Worm (Caenorhabditis elegans) whole organism, L1 larva: ENCODE data around the gene col-163.

ENCODE experiments used
- aha-1 ChIP-seq: fragments of 150-350 bp; optimal IDR thresholded peaks from 2 replicates; lab custom pipeline; 2014; ENCODE audit warnings: missing biosample characterization, missing genetic modification characterization
- ceh-63 ChIP-seq: fragments of 200-800 bp; sonication (Bioruptor generic); optimal IDR thresholded peaks from 2 replicates; lab custom pipeline; 2018; ENCODE audit warnings: mild to moderate bottlenecking, missing genetic modification characterization, missing compliant biosample characterization
- ceh-82 ChIP-seq, 3 experiments: fragments of 150-350 bp in 1 of 3; sonication (generic microtip) in 2 of 3; optimal IDR thresholded peaks; 2 replicates each; lab custom pipeline; 2014 to 2017; ENCODE audit warnings: missing biosample characterization in 3 of 3, missing genetic modification characterization in 3 of 3
- ces-1 ChIP-seq: fragments of 150-350 bp; optimal IDR thresholded peaks from 2 replicates; lab custom pipeline; 2014; ENCODE audit warnings: missing biosample characterization, missing genetic modification reagents, missing genetic modification characterization
- dsc-1 ChIP-seq: sonication (generic microtip); optimal IDR thresholded peaks from 2 replicates; lab custom pipeline; 2016; ENCODE audit warnings: mild to moderate bottlenecking, missing genetic modification characterization, missing compliant biosample characterization
- fkh-10 ChIP-seq: sonication (generic microtip); optimal IDR thresholded peaks from 2 replicates; lab custom pipeline; 2017; ENCODE audit warnings: missing biosample characterization, missing genetic modification reagents, missing genetic modification characterization
- lin-39 ChIP-seq: fragments of 150-350 bp; optimal IDR thresholded peaks from 2 replicates; lab custom pipeline; 2014; ENCODE audit warnings: missing biosample characterization, missing genetic modification reagents, missing genetic modification characterization
- nhr-77 ChIP-seq: fragments of 150-350 bp; optimal IDR thresholded peaks from 2 replicates; lab custom pipeline; 2014; ENCODE audit warnings: missing biosample characterization, missing genetic modification characterization
- nhr-90 ChIP-seq: sonication (generic microtip); optimal IDR thresholded peaks from 2 replicates; lab custom pipeline; 2016; ENCODE audit warnings: mild to moderate bottlenecking, missing genetic modification characterization, missing compliant biosample characterization; ENCODE audit not compliant: poor library complexity
- unc-30 ChIP-seq: sonication (generic microtip); optimal IDR thresholded peaks from 2 replicates; lab custom pipeline; 2017; ENCODE audit warnings: missing biosample characterization, missing genetic modification characterization
- unc-62 ChIP-seq: fragments of 150-350 bp; optimal IDR thresholded peaks from 2 replicates; lab custom pipeline; 2014; ENCODE audit warnings: missing biosample characterization, missing genetic modification reagents, missing genetic modification characterization
- unc-86 ChIP-seq: sonication (generic microtip); optimal IDR thresholded peaks from 2 replicates; lab custom pipeline; 2016; ENCODE audit warnings: missing genetic modification characterization, missing compliant biosample characterization
- unc-98 ChIP-seq: fragments of 200-800 bp; sonication (Bioruptor generic); IDR thresholded peaks from 2 replicates; pipeline ENCODE4 v1.3.6; 2022; ENCODE audit warnings: missing genetic modification characterization, missing compliant biosample characterization
- zag-1 ChIP-seq: fragments of 150-350 bp; optimal IDR thresholded peaks from 2 replicates; lab custom pipeline; 2014; ENCODE audit warnings: missing biosample characterization, missing genetic modification characterization

ce11 chrV:20599795-20600194 is at the start of gene col-163:
- TF ChIP-seq dsc-1 (tag; lab: Kevin White, UChicago) (no peak), unc-62 (GFP tag; lab: Kevin White, UChicago) (no peak), nhr-77 (tag; lab: Kevin White, UChicago) (no peak), ces-1 (no peak), unc-30 (no peak), aha-1 (tag; lab: Kevin White, UChicago) (no peak), zag-1 (tag; lab: Kevin White, UChicago) (no peak), nhr-90 (tag; lab: Kevin White, UChicago) (no peak), fkh-10 (GFP tag; lab: Kevin White, UChicago) (no peak), ceh-63 (GFP tag; lab: Kevin White, UChicago) (no peak), lin-39 (tag; lab: Kevin White, UChicago) (no peak), ceh-82 (tag; optimal IDR thresholded peaks at IDR 0.05; lab: Kevin White, UChicago) (no peak), unc-98 (GFP tag; lab: Robert Waterston, UW) (no peak), unc-86 (tag; lab: Kevin White, UChicago) (no peak)
